Worm (Caenorhabditis elegans) whole organism, midembryonic: ENCODE results near the gene str-111.

Experiments used
- T22C8.4 ChIP-seq: fragments of 200-800 bp; sonication (Bioruptor generic); IDR thresholded peaks from 2 replicates; pipeline ENCODE4 v1.3.6; 2022; ENCODE audit warnings: missing genetic modification characterization, missing compliant biosample characterization
- flt-1 ChIP-seq: fragments of 200-800 bp; sonication (Bioruptor generic); IDR thresholded peaks from 2 replicates; pipeline ENCODE4 v1.3.6; 2022; ENCODE audit warnings: missing genetic modification characterization, missing compliant biosample characterization
- ztf-23 ChIP-seq: fragments of 200-800 bp; sonication (Bioruptor generic); IDR thresholded peaks from 2 replicates; pipeline ENCODE4 v1.3.6; 2022; ENCODE audit warnings: missing genetic modification reagents, missing genetic modification characterization, missing compliant biosample characterization
- ztf-29 ChIP-seq: fragments of 200-800 bp; sonication (Bioruptor generic); IDR thresholded peaks from 2 replicates; pipeline ENCODE4 v1.3.6; 2022; ENCODE audit warnings: missing genetic modification reagents, missing genetic modification characterization, missing compliant biosample characterization

ce11 chrV:16218522-16218921, 49.6 kb upstream of the str-111 start, which contains the start of gene F11A5.15:
- no peak for TF ChIP-seq ztf-29 (GFP tag; lab: Robert Waterston, UW)
- TF ChIP-seq T22C8.4 (GFP tag; lab: Robert Waterston, UW): no peak
- TF ChIP-seq ztf-23 (GFP tag; lab: Robert Waterston, UW): no peak
- TF ChIP-seq flt-1 (GFP tag; lab: Robert Waterston, UW): no peak
